Fruit fly (Drosophila melanogaster) ovary, adult (tissue): ENCODE measurements around the gene dlg1.

Experiments used
- CG17801 ChIP-seq: fragments of 200-800 bp; optimal IDR thresholded peaks from 2 replicates; lab custom pipeline; 2019; ENCODE audit warnings: missing biosample characterization, mild to moderate bottlenecking, missing genetic modification characterization, moderate library complexity; ENCODE audit not compliant: partially characterized antibody

The dlg1 gene

dm6 chrX:11349780-11350179, 19.7 kb upstream of the dlg1 start, which contains the start of gene NdufV3:
Gene NdufV3, plus strand, starts transcription at chrX:11349998.
- TF ChIP-seq CG17801 (GFP tag; lab: Kevin White, UChicago): peak; percentile 30

dm6 chrX:11350505-11351327, 18.7 kb upstream of the dlg1 start, which contains the start of gene CG1737:
Gene CG1737, plus strand, starts transcription at chrX:11350608.
- TF ChIP-seq CG17801 (GFP tag; lab: Kevin White, UChicago): peak; percentile 6

- peak; percentile 94 for TF ChIP-seq CG17801 (GFP tag; lab: Kevin White, UChicago)
These were observed 18.1 kb upstream of the dlg1 start for dm6 chrX:11351351-11351750.

dm6 chrX:11355708-11356174, 13.7 kb upstream of the dlg1 start, which contains the start of gene dsh:
Gene dsh, plus strand, starts transcription at chrX:11355881.
- TF ChIP-seq CG17801 (GFP tag; lab: Kevin White, UChicago): no peak

DNA sequence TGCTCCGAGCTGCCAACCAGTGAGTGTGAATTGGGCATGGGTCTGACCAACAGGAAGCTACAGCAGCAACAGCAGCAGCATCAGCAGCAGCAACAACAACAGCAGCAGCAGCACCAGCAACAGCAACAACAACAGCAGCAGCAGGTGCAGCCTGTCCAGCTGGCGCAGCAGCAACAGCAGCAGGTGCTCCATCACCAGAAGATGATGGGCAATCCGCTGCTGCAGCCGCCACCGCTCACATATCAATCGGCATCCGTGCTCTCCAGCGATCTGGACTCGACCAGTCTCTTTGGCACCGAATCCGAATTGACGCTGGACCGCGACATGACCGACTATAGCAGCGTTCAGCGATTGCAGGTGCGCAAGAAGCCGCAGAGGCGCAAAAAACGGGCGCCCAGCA, 12.8 kb upstream of the dlg1 start:
- no peak for TF ChIP-seq CG17801 (GFP tag; lab: Kevin White, UChicago)

DNA sequence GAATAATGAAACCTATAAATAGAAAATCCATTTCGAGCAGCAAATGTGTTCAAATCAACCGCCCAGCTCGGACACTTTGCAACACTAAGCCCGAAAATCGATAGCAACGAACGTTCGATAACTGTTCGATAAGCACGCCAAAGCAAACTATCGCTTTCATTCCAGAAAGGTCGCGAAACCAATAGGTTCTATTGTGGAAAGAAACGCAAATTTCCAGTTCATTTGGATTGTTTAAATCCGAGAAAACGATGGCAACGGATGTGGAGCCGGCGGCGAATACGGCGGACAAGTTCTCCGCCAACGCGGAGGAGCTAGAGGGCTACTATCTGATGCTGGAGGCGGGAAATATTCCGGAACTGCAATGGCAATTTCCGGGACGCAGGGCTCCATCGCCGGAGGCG, 10.4 kb upstream of the dlg1 start, which contains the start of gene Pa1:
Gene Pa1 (plus strand): TSS at position 156 of the 401 bp plus-strand sequence.
- peak; percentile 68 for TF ChIP-seq CG17801 (GFP tag; lab: Kevin White, UChicago)

dm6 chrX:11367783-11368509, 1.5 kb upstream of the dlg1 start, which contains the start of the genes hop and Tim8:
Gene hop, minus strand, starts transcription at chrX:11368098.
Gene Tim8, plus strand, starts transcription at chrX:11368445.
- no peak for TF ChIP-seq CG17801 (GFP tag; lab: Kevin White, UChicago)

DNA sequence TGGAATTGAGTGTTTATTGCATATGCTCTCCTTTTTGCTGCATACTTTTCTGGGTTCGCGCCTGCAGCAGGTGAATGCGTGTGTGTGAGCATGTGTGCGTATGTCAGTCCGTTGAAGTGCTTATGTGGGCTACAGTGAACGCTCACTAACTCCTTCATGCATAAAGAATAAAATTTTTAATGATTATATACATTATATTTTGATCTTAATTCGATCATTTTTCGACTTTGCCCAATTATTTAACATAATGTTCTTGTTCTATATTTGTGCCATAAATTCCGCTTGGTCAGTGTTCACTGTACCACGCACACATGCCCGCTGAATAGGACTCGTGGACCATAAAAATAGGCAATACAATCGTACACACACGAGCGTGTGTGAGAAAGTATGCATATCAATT, 1.3 kb downstream of the dlg1 start:
- no peak for TF ChIP-seq CG17801 (GFP tag; lab: Kevin White, UChicago)

DNA sequence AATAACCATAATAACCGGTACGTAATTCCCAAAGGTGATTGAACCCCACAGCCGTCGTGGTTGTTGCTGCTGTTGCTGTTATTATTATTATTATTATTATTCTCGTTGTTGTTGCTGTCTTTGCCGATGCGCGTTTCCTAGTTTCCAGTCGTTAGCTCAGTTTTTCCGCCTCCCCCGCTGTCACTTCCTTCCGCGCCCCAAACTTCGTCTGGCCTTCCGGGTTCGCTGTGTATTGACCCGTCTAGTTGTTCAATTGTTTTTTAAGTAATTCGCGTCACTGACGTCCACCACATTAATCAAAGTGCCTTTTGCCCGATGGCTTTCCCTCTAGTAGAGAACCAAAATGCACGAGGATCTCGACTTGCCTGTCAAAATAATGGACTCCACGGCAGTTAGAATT, 2.1 kb downstream of the dlg1 start:
- no peak for TF ChIP-seq CG17801 (GFP tag; lab: Kevin White, UChicago)

- TF ChIP-seq CG17801 (GFP tag; lab: Kevin White, UChicago): peak; percentile 94
These were observed 3.6 kb downstream of the dlg1 start for dm6 chrX:11372764-11373712.

DNA sequence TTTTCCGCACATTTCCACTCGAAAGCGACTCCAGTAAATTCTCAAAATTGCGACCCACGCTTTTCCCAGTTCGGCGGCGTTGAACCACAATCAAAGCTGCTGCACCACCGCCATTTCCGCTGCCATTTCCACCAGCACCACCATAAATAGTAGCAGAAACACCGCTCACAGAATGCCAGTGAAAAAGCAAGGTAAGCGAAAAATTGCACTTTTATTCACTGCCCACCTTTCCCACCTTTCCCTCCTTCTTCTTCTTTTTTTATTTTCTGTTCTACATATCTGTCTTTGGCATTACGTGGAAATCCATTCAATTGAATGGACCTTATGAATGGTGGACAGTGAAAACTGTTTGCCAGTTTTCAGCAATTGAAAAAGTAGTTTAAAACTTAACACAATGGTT, 4.9 kb downstream of the dlg1 start:
- no peak for TF ChIP-seq CG17801 (GFP tag; lab: Kevin White, UChicago)

- TF ChIP-seq CG17801 (GFP tag; lab: Kevin White, UChicago): no peak
These were observed 8.9 kb downstream of the dlg1 start for dm6 chrX:11378388-11378787.

DNA sequence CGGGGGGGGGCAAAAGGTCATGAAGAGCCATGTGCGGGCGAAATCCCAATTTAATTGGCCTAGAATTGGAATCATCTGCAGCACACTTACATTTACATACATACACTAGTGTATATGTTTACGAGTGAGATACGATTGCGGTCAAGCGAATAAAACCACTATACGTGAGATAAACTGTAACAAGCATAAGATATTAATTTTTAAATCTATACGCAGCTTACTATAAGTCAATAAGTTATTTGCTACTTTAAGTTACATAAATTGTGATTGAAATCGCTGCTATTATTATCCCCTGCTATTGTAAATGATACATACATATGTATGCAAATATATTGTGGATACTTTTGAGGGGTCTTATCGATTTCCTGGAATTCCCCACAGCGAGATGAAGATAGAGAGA, 9.7 kb downstream of the dlg1 start:
- peak; percentile 48 for TF ChIP-seq CG17801 (GFP tag; lab: Kevin White, UChicago)

dm6 chrX:11379747-11380146, 10.3 kb downstream of the dlg1 start:
- TF ChIP-seq CG17801 (GFP tag; lab: Kevin White, UChicago): no peak
